Worm (Caenorhabditis elegans): Measurements from ENCODE around the gene str-69.

- TF ChIP-seq lin-13 (GFP tag; optimal IDR thresholded peaks at IDR 0.05) (no peak), dmd-6 (GFP tag; IDR thresholded peaks at IDR 0.05) (no peak), daf-12 (tag; optimal IDR thresholded peaks at IDR 0.05) (no peak), ztf-7 (tag; optimal IDR thresholded peaks at IDR 0.05) (no peak), nhr-42 (GFP tag; IDR thresholded peaks at IDR 0.05) (no peak), skn-1 (tag; optimal IDR thresholded peaks at IDR 0.05) (no peak), unc-62 (GFP tag; optimal IDR thresholded peaks at IDR 0.05 in 1 of 2) (peak in 1 of 2 experiments; percentile 61), unc-62 (tag; optimal IDR thresholded peaks at IDR 0.05) (no peak), nhr-25 (tag; optimal IDR thresholded peaks at IDR 0.05; ENCODE audit: borderline replicate concordance, insufficient read depth) (no peak), unc-130 (GFP tag; optimal IDR thresholded peaks at IDR 0.05) (no peak)
Measured at ce11 chrV:3080792-3081191, 24.9 kb downstream of the str-69 start, which contains the start of gene srt-5.
